Worm (Caenorhabditis elegans) whole organism, L1 larva: ENCODE results near the gene kvs-4.

Source experiments
- C16A3.4 ChIP-seq: fragments of 150-350 bp; optimal IDR thresholded peaks from 2 replicates; lab custom pipeline; 2014; ENCODE audit warnings: missing biosample characterization, missing genetic modification characterization
- F16B12.6 ChIP-seq: fragments of 150-350 bp; optimal IDR thresholded peaks from 2 replicates; lab custom pipeline; 2014; ENCODE audit warnings: missing biosample characterization, missing genetic modification characterization
- Y116A8C.19 ChIP-seq: sonication (generic microtip); optimal IDR thresholded peaks from 2 replicates; lab custom pipeline; 2016; ENCODE audit warnings: missing compliant biosample characterization, missing genetic modification characterization, borderline replicate concordance
- alr-1 ChIP-seq: fragments of 200-800 bp; sonication (Bioruptor generic); optimal IDR thresholded peaks from 2 replicates; lab custom pipeline; 2018; ENCODE audit warnings: borderline replicate concordance, mild to moderate bottlenecking, missing genetic modification characterization, missing compliant biosample characterization
- aly-2 ChIP-seq: fragments of 150-350 bp; optimal IDR thresholded peaks from 2 replicates; lab custom pipeline; 2014; ENCODE audit warnings: missing biosample characterization, missing genetic modification characterization
- blmp-1 ChIP-seq: fragments of 150-350 bp; optimal IDR thresholded peaks from 2 replicates; lab custom pipeline; 2014; ENCODE audit warnings: missing biosample characterization, missing genetic modification characterization
- ceh-8 ChIP-seq: fragments of 200-800 bp; sonication (Bioruptor generic); optimal IDR thresholded peaks from 2 replicates; lab custom pipeline; 2018; ENCODE audit warnings: mild to moderate bottlenecking, missing genetic modification characterization, moderate library complexity, missing compliant biosample characterization
- ceh-88 ChIP-seq: fragments of 200-800 bp; sonication (Bioruptor generic); IDR thresholded peaks from 2 replicates; pipeline ENCODE4 v1.3.6; 2022; ENCODE audit warnings: missing genetic modification characterization, missing compliant biosample characterization
- ces-1 ChIP-seq: fragments of 150-350 bp; optimal IDR thresholded peaks from 2 replicates; lab custom pipeline; 2014; ENCODE audit warnings: missing biosample characterization, missing genetic modification reagents, missing genetic modification characterization
- dpl-1 ChIP-seq, 3 experiments: fragments of 150-350 bp in 2 of 3; sonication (generic microtip) in 1 of 3; optimal IDR thresholded peaks; 2 replicates each; lab custom pipeline; 2014 to 2017; ENCODE audit warnings: missing biosample characterization in 3 of 3, missing genetic modification characterization in 3 of 3, missing genetic modification reagents in 3 of 3
- efl-1 ChIP-seq, 4 experiments: fragments of 150-350 bp; optimal IDR thresholded peaks in 3 of 4; peaks in 1 of 4; 1 replicate in 1 of 4; 2 replicates in 3 of 4; lab custom pipeline; 2014; ENCODE audit warnings: missing biosample characterization in 2 of 4, missing genetic modification characterization in 2 of 4, missing genetic modification reagents in 2 of 4
- efl-3 ChIP-seq: fragments of 200-800 bp; sonication (Bioruptor generic); optimal IDR thresholded peaks from 2 replicates; lab custom pipeline; 2018; ENCODE audit warnings: mild to moderate bottlenecking, missing genetic modification characterization, missing compliant biosample characterization
- elt-2 ChIP-seq: sonication (generic microtip); optimal IDR thresholded peaks from 2 replicates; lab custom pipeline; 2016; ENCODE audit warnings: missing genetic modification characterization, mild to moderate bottlenecking, inconsistent platforms, missing compliant biosample characterization, missing genetic modification reagents
- elt-3 ChIP-seq, 6 experiments: fragments of 150-350 bp in 1 of 6; sonication (generic microtip); optimal IDR thresholded peaks; 2 replicates each; lab custom pipeline; 2017 to 2018; ENCODE audit warnings: missing biosample characterization in 6 of 6, missing genetic modification characterization in 6 of 6, inconsistent platforms in 1 of 6
- fkh-4 ChIP-seq: sonication (generic microtip); optimal IDR thresholded peaks from 2 replicates; lab custom pipeline; 2016; ENCODE audit warnings: missing compliant biosample characterization, missing genetic modification characterization, borderline replicate concordance
- fkh-8 ChIP-seq: sonication (generic microtip); optimal IDR thresholded peaks from 2 replicates; lab custom pipeline; 2016; ENCODE audit warnings: mild to moderate bottlenecking, missing genetic modification characterization, missing compliant biosample characterization
- hlh-17 ChIP-seq: fragments of 200-800 bp; sonication (Bioruptor generic); optimal IDR thresholded peaks from 2 replicates; lab custom pipeline; 2018; ENCODE audit warnings: missing genetic modification characterization, mild to moderate bottlenecking, missing compliant biosample characterization, moderate library complexity, borderline replicate concordance
- isw-1 ChIP-seq: fragments of 200-800 bp; sonication (Bioruptor generic); IDR thresholded peaks from 2 replicates; pipeline ENCODE4 v1.3.6; 2022; ENCODE audit warnings: missing genetic modification characterization, missing compliant biosample characterization
- jun-1 ChIP-seq: fragments of 150-350 bp; optimal IDR thresholded peaks from 2 replicates; lab custom pipeline; 2014; ENCODE audit warnings: missing biosample characterization, missing genetic modification reagents, missing genetic modification characterization
- lin-13 ChIP-seq: fragments of 150-350 bp; optimal IDR thresholded peaks from 2 replicates; lab custom pipeline; 2014; ENCODE audit warnings: missing biosample characterization, missing genetic modification reagents, missing genetic modification characterization
- lin-14 ChIP-seq: fragments of 200-800 bp; sonication (Bioruptor generic); optimal IDR thresholded peaks from 2 replicates; lab custom pipeline; 2018; ENCODE audit warnings: mild to moderate bottlenecking, missing genetic modification characterization, moderate library complexity, missing compliant biosample characterization
- lin-35 ChIP-seq, 2 experiments: fragments of 150-350 bp; optimal IDR thresholded peaks; 2 replicates each; lab custom pipeline; 2014; ENCODE audit warnings: missing biosample characterization in 2 of 2, missing genetic modification characterization in 2 of 2, missing genetic modification reagents in 2 of 2
- lsy-2 ChIP-seq, 2 experiments: fragments of 150-350 bp; optimal IDR thresholded peaks; 2 replicates each; lab custom pipeline; 2014; ENCODE audit warnings: missing biosample characterization in 2 of 2, missing genetic modification characterization in 2 of 2
- mab-9 ChIP-seq: fragments of 200-800 bp; sonication (Bioruptor generic); IDR thresholded peaks from 2 replicates; pipeline ENCODE4 v1.3.6; 2022; ENCODE audit warnings: missing genetic modification reagents, missing genetic modification characterization, missing compliant biosample characterization
- mep-1 ChIP-seq: fragments of 150-350 bp; optimal IDR thresholded peaks from 2 replicates; lab custom pipeline; 2014; ENCODE audit warnings: missing biosample characterization, missing genetic modification characterization
- nhr-19 ChIP-seq: fragments of 200-800 bp; sonication (Bioruptor generic); conservative IDR thresholded peaks from 2 replicates; pipeline ENCODE4 v1.3.6; 2022; ENCODE audit warnings: missing genetic modification characterization, missing compliant biosample characterization
- nhr-20 ChIP-seq: sonication (generic microtip); optimal IDR thresholded peaks from 2 replicates; lab custom pipeline; 2016; ENCODE audit warnings: mild to moderate bottlenecking, missing genetic modification characterization, missing compliant biosample characterization
- nhr-237 ChIP-seq: fragments of 150-350 bp; optimal IDR thresholded peaks from 2 replicates; lab custom pipeline; 2014; ENCODE audit warnings: missing biosample characterization, missing genetic modification characterization
- nhr-47 ChIP-seq: sonication (generic microtip); optimal IDR thresholded peaks from 2 replicates; lab custom pipeline; 2016; ENCODE audit warnings: mild to moderate bottlenecking, missing genetic modification characterization, moderate library complexity, missing compliant biosample characterization
- nhr-77 ChIP-seq: fragments of 150-350 bp; optimal IDR thresholded peaks from 2 replicates; lab custom pipeline; 2014; ENCODE audit warnings: missing biosample characterization, missing genetic modification characterization
- nhr-84 ChIP-seq: sonication (generic microtip); optimal IDR thresholded peaks from 2 replicates; lab custom pipeline; 2017; ENCODE audit warnings: missing biosample characterization, missing genetic modification characterization
- nhr-90 ChIP-seq: sonication (generic microtip); optimal IDR thresholded peaks from 2 replicates; lab custom pipeline; 2016; ENCODE audit warnings: mild to moderate bottlenecking, missing genetic modification characterization, missing compliant biosample characterization; ENCODE audit not compliant: poor library complexity
- pag-3 ChIP-seq: sonication (generic microtip); optimal IDR thresholded peaks from 2 replicates; lab custom pipeline; 2017; ENCODE audit warnings: missing genetic modification characterization, mild to moderate bottlenecking, missing compliant biosample characterization, antibody characterized with exemption, borderline replicate concordance; ENCODE audit not compliant: insufficient read depth
- pax-3 ChIP-seq: fragments of 200-800 bp; sonication (Bioruptor generic); optimal IDR thresholded peaks from 2 replicates; lab custom pipeline; 2018; ENCODE audit warnings: mild to moderate bottlenecking, missing genetic modification characterization, moderate library complexity, missing compliant biosample characterization
- pqm-1 ChIP-seq: sonication (generic microtip); optimal IDR thresholded peaks from 3 replicates; lab custom pipeline; 2017; ENCODE audit warnings: missing biosample characterization, missing genetic modification characterization
- snpc-4 ChIP-seq: fragments of 150-350 bp; optimal IDR thresholded peaks from 2 replicates; lab custom pipeline; 2014; ENCODE audit warnings: missing biosample characterization, missing genetic modification characterization
- snu-23 ChIP-seq: sonication (generic microtip); optimal IDR thresholded peaks from 2 replicates; lab custom pipeline; 2016; ENCODE audit warnings: missing genetic modification characterization, missing compliant biosample characterization
- tbx-2 ChIP-seq: sonication (generic microtip); optimal IDR thresholded peaks from 2 replicates; lab custom pipeline; 2016; ENCODE audit warnings: missing genetic modification characterization, missing compliant biosample characterization
- tlp-1 ChIP-seq: fragments of 150-350 bp; optimal IDR thresholded peaks from 2 replicates; lab custom pipeline; 2014; ENCODE audit warnings: missing biosample characterization, missing genetic modification characterization
- unc-62 ChIP-seq: fragments of 150-350 bp; optimal IDR thresholded peaks from 2 replicates; lab custom pipeline; 2014; ENCODE audit warnings: missing biosample characterization, missing genetic modification reagents, missing genetic modification characterization
- unc-86 ChIP-seq: sonication (generic microtip); optimal IDR thresholded peaks from 2 replicates; lab custom pipeline; 2016; ENCODE audit warnings: missing genetic modification characterization, missing compliant biosample characterization
- vab-15 ChIP-seq: sonication (generic microtip); optimal IDR thresholded peaks from 2 replicates; lab custom pipeline; 2017; ENCODE audit warnings: missing genotype, mild to moderate bottlenecking, missing genetic modification characterization, missing compliant biosample characterization
- zag-1 ChIP-seq: fragments of 150-350 bp; optimal IDR thresholded peaks from 2 replicates; lab custom pipeline; 2014; ENCODE audit warnings: missing biosample characterization, missing genetic modification characterization

kvs-4 gene

ce11 chrIII:11054532-11055265, 42.3 kb downstream of the kvs-4 start (continued):
- TF ChIP-seq unc-86 (tag; lab: Kevin White, UChicago) (peak; percentile 46), snu-23 (GFP tag; lab: Kevin White, UChicago) (peak; percentile 62), pag-3 (peak; percentile 49), jun-1 (tag; lab: Kevin White, UChicago) (peak; percentile 54), nhr-77 (tag; lab: Kevin White, UChicago) (peak; percentile 13), nhr-90 (peak; percentile 22), nhr-47 (tag; lab: Kevin White, UChicago) (peak; percentile 72), F16B12.6 (peak; percentile 37), lin-14 (GFP tag; lab: Kevin White, UChicago) (peak; percentile 96), elt-2 (tag; lab: Kevin White, UChicago) (no peak), mab-9 (GFP tag; lab: Robert Waterston, UW) (no peak), lin-35 (GFP tag; optimal IDR thresholded peaks at IDR 0.05; lab: Kevin White, UChicago) (peak; percentile 55 to 65), vab-15 (no peak), C16A3.4 (peak; percentile 20), ceh-8 (GFP tag; lab: Kevin White, UChicago) (no peak), snpc-4 (tag; lab: Kevin White, UChicago) (peak; percentile 17), nhr-84 (tag; lab: Kevin White, UChicago) (no peak), fkh-8 (tag; lab: Kevin White, UChicago) (peak; percentile 70), mep-1 (tag; lab: Kevin White, UChicago) (peak; percentile 45), tlp-1 (tag; lab: Kevin White, UChicago) (no peak), blmp-1 (peak; percentile 87), aly-2 (tag; lab: Kevin White, UChicago) (no peak), Y116A8C.19 (tag; lab: Kevin White, UChicago) (no peak), fkh-4 (tag; lab: Kevin White, UChicago) (peak; percentile 51), tbx-2 (tag; lab: Kevin White, UChicago) (peak; percentile 53), nhr-20 (tag; lab: Kevin White, UChicago) (peak; percentile 55), unc-62 (GFP tag; lab: Kevin White, UChicago) (no peak), lsy-2 (tag; optimal IDR thresholded peaks at IDR 0.05; lab: Kevin White, UChicago) (peak; percentile 37 to 70), pax-3 (tag; lab: Kevin White, UChicago) (peak; percentile 39)

- no peak for TF ChIP-seq tlp-1 (tag; lab: Kevin White, UChicago)
- peak; percentile 45 for TF ChIP-seq lin-14 (GFP tag; lab: Kevin White, UChicago)
- no peak for TF ChIP-seq nhr-19 (GFP tag; lab: Robert Waterston, UW)
- no peak for TF ChIP-seq pag-3
- peak; percentile 3 for TF ChIP-seq pqm-1 (tag; lab: Kevin White, UChicago)
- peak in 1 of 2 experiments; percentile 37 for TF ChIP-seq lin-35 (GFP tag; optimal IDR thresholded peaks at IDR 0.05; lab: Kevin White, UChicago)
- TF ChIP-seq efl-1 (optimal IDR thresholded peaks at IDR 0.05; lab: Kevin White, UChicago), result no peak
- TF ChIP-seq efl-1 (GFP tag; optimal IDR thresholded peaks at IDR 0.05 in 1 of 2; lab: Kevin White, UChicago), result peak in 1 of 2 experiments; percentile 19
- TF ChIP-seq unc-86 (tag; lab: Kevin White, UChicago), result no peak
- no peak for TF ChIP-seq zag-1 (tag; lab: Kevin White, UChicago)
- TF ChIP-seq snu-23 (GFP tag; lab: Kevin White, UChicago), result peak; percentile 8
- no peak for TF ChIP-seq C16A3.4
- TF ChIP-seq nhr-84 (tag; lab: Kevin White, UChicago), result no peak
- peak in 2 of 3 experiments; percentile 1 to 15 for TF ChIP-seq dpl-1 (GFP tag; optimal IDR thresholded peaks at IDR 0.05; lab: Kevin White, UChicago)
- no peak for TF ChIP-seq alr-1 (tag; lab: Kevin White, UChicago)
- no peak for TF ChIP-seq snpc-4 (tag; lab: Kevin White, UChicago)
- peak; percentile 75 for TF ChIP-seq elt-2 (tag; lab: Kevin White, UChicago)
- no peak for TF ChIP-seq ces-1 (GFP tag; lab: Kevin White, UChicago)
- TF ChIP-seq ceh-88 (GFP tag; lab: Robert Waterston, UW), result no peak
- TF ChIP-seq isw-1 (GFP tag; lab: Robert Waterston, UW), result no peak
- TF ChIP-seq lin-13 (GFP tag; lab: Kevin White, UChicago), result no peak
- TF ChIP-seq F16B12.6, result no peak
- no peak for TF ChIP-seq tbx-2 (tag; lab: Kevin White, UChicago)
- no peak for TF ChIP-seq efl-3 (GFP tag; lab: Kevin White, UChicago)
- no peak for TF ChIP-seq hlh-17
- no peak for TF ChIP-seq nhr-237 (tag; lab: Kevin White, UChicago)
- TF ChIP-seq elt-3 (tag; optimal IDR thresholded peaks at IDR 0.05; lab: Kevin White, UChicago), result peak in 1 of 6 experiments; percentile 49
- TF ChIP-seq lsy-2 (tag; optimal IDR thresholded peaks at IDR 0.05; lab: Kevin White, UChicago), result no peak
Measured at ce11 chrIII:11059775-11060174, 47.4 kb downstream of the kvs-4 start.
